Worm (Caenorhabditis elegans) whole organism, early embryonic: ENCODE measurements around the gene Y49E10.18.

Source experiments
- aly-1 ChIP-seq: sonication (generic microtip); optimal IDR thresholded peaks from 2 replicates; lab custom pipeline; 2016; ENCODE audit warnings: missing genetic modification characterization, missing compliant biosample characterization
- ama-1 ChIP-seq: fragments of 150-350 bp; optimal IDR thresholded peaks from 2 replicates; lab custom pipeline; 2014
- ceh-13 ChIP-seq: fragments of 200-800 bp; sonication (Bioruptor generic); optimal IDR thresholded peaks from 2 replicates; lab custom pipeline; 2018; ENCODE audit warnings: mild to moderate bottlenecking, missing genetic modification characterization, missing compliant biosample characterization
- ceh-36 ChIP-seq: sonication (generic microtip); optimal IDR thresholded peaks from 2 replicates; lab custom pipeline; 2016; ENCODE audit warnings: missing genetic modification characterization, inconsistent platforms, missing compliant biosample characterization
- flt-1 ChIP-seq: fragments of 200-800 bp; sonication (Bioruptor generic); IDR thresholded peaks from 2 replicates; pipeline ENCODE4 v1.3.6; 2022; ENCODE audit warnings: missing genetic modification characterization, missing compliant biosample characterization
- hmg-4 ChIP-seq: fragments of 200-800 bp; sonication (Bioruptor generic); optimal IDR thresholded peaks from 2 replicates; lab custom pipeline; 2018; ENCODE audit warnings: mild to moderate bottlenecking, missing genetic modification characterization, missing compliant biosample characterization
- pes-1 ChIP-seq: fragments of 200-800 bp; sonication (Bioruptor generic); IDR thresholded peaks from 2 replicates; pipeline ENCODE4 v1.3.6; 2022; ENCODE audit warnings: missing genetic modification reagents, missing genetic modification characterization, missing compliant biosample characterization
- tbx-37 ChIP-seq: fragments of 200-800 bp; sonication (Bioruptor generic); conservative IDR thresholded peaks from 2 replicates; pipeline ENCODE4 v1.3.6; 2022; ENCODE audit warnings: missing genetic modification reagents, missing genetic modification characterization, missing compliant biosample characterization

- TF ChIP-seq flt-1 (GFP tag; lab: Robert Waterston, UW) (no peak), ama-1 (lab: Kevin White, UChicago) (no peak), hmg-4 (GFP tag; lab: Kevin White, UChicago) (no peak), ceh-13 (GFP tag; lab: Kevin White, UChicago) (no peak), ceh-36 (tag; lab: Kevin White, UChicago) (no peak), pes-1 (GFP tag; lab: Robert Waterston, UW) (no peak), aly-1 (tag; lab: Kevin White, UChicago) (no peak), tbx-37 (GFP tag; lab: Robert Waterston, UW) (no peak)
Observed at ce11 chrIII:12420256-12420655, 25.6 kb downstream of the Y49E10.18 start.
